Worm (Caenorhabditis elegans) whole organism, mixed stage, embryonic: ENCODE data around the gene best-24.

Experiments used
- M03D4.4 ChIP-seq: sonication (generic microtip); optimal IDR thresholded peaks from 2 replicates; lab custom pipeline; 2017; ENCODE audit warnings: mild to moderate bottlenecking, missing genetic modification characterization, missing compliant biosample characterization
- bed-3 ChIP-seq: fragments of 200-800 bp; sonication (Bioruptor generic); optimal IDR thresholded peaks from 3 replicates; lab custom pipeline; 2018; ENCODE audit warnings: mild to moderate bottlenecking, missing genetic modification characterization, moderate library complexity, missing compliant biosample characterization
- blmp-1 ChIP-seq: fragments of 150-350 bp; optimal IDR thresholded peaks from 2 replicates; lab custom pipeline; 2014; ENCODE audit warnings: missing biosample characterization, missing genetic modification characterization
- ceh-39 ChIP-seq: fragments of 150-350 bp; optimal IDR thresholded peaks from 2 replicates; lab custom pipeline; 2014; ENCODE audit warnings: missing biosample characterization, missing genetic modification characterization
- ceh-83 ChIP-seq: fragments of 200-800 bp; sonication (Bioruptor generic); optimal IDR thresholded peaks from 2 replicates; lab custom pipeline; 2018; ENCODE audit warnings: mild to moderate bottlenecking, missing genetic modification characterization, missing compliant biosample characterization
- ces-1 ChIP-seq: fragments of 150-350 bp; optimal IDR thresholded peaks from 2 replicates; lab custom pipeline; 2014; ENCODE audit warnings: missing biosample characterization, missing genetic modification reagents, missing genetic modification characterization
- cnd-1 ChIP-seq: fragments of 200-800 bp; sonication (Bioruptor generic); optimal IDR thresholded peaks from 2 replicates; lab custom pipeline; 2018; ENCODE audit warnings: mild to moderate bottlenecking, missing genetic modification characterization, missing compliant biosample characterization
- drap-1 ChIP-seq: fragments of 200-800 bp; sonication (Bioruptor generic); optimal IDR thresholded peaks from 3 replicates; lab custom pipeline; 2018; ENCODE audit warnings: mild to moderate bottlenecking, missing genetic modification characterization, missing compliant biosample characterization
- elt-1 ChIP-seq: sonication (generic microtip); optimal IDR thresholded peaks from 2 replicates; lab custom pipeline; 2017; ENCODE audit warnings: missing genetic modification characterization, mild to moderate bottlenecking, missing compliant biosample characterization, antibody characterized with exemption, moderate library complexity, borderline replicate concordance; ENCODE audit not compliant: insufficient read depth
- flh-1 ChIP-seq: fragments of 200-800 bp; sonication (Bioruptor generic); optimal IDR thresholded peaks from 2 replicates; lab custom pipeline; 2018; ENCODE audit warnings: mild to moderate bottlenecking, missing genetic modification characterization, moderate library complexity, missing compliant biosample characterization
- ham-2 ChIP-seq: fragments of 200-800 bp; sonication (Bioruptor generic); optimal IDR thresholded peaks from 2 replicates; lab custom pipeline; 2018; ENCODE audit warnings: mild to moderate bottlenecking, missing genetic modification characterization, missing compliant biosample characterization
- hlh-1 ChIP-seq: fragments of 150-350 bp; optimal IDR thresholded peaks from 2 replicates; lab custom pipeline; 2014; ENCODE audit warnings: missing biosample characterization, missing genetic modification reagents, missing genetic modification characterization
- lin-13 ChIP-seq: fragments of 150-350 bp; optimal IDR thresholded peaks from 2 replicates; lab custom pipeline; 2014; ENCODE audit warnings: missing biosample characterization, missing genetic modification characterization
- lsy-2 ChIP-seq: fragments of 150-350 bp; optimal IDR thresholded peaks from 2 replicates; lab custom pipeline; 2014; ENCODE audit warnings: missing biosample characterization, missing genetic modification characterization
- mep-1 ChIP-seq: fragments of 150-350 bp; optimal IDR thresholded peaks from 2 replicates; lab custom pipeline; 2017; ENCODE audit warnings: missing biosample characterization, missing genetic modification reagents, missing genetic modification characterization, inconsistent platforms
- mls-2 ChIP-seq: sonication (generic microtip); optimal IDR thresholded peaks from 2 replicates; lab custom pipeline; 2016; ENCODE audit warnings: mild to moderate bottlenecking, missing genetic modification characterization, moderate library complexity, missing compliant biosample characterization
- nhr-12 ChIP-seq: fragments of 150-350 bp; optimal IDR thresholded peaks from 2 replicates; lab custom pipeline; 2014; ENCODE audit warnings: missing biosample characterization, missing genetic modification characterization
- nhr-2 ChIP-seq: fragments of 150-350 bp; optimal IDR thresholded peaks from 2 replicates; lab custom pipeline; 2014; ENCODE audit warnings: missing biosample characterization, missing genetic modification characterization
- nhr-237 ChIP-seq: fragments of 150-350 bp; optimal IDR thresholded peaks from 2 replicates; lab custom pipeline; 2014; ENCODE audit warnings: missing biosample characterization, missing genetic modification characterization
- nhr-76 ChIP-seq: sonication (generic microtip); optimal IDR thresholded peaks from 2 replicates; lab custom pipeline; 2017; ENCODE audit warnings: missing biosample characterization, missing genetic modification characterization
- pha-4 ChIP-seq: fragments of 150-350 bp; optimal IDR thresholded peaks from 2 replicates; lab custom pipeline; 2018; ENCODE audit warnings: missing biosample characterization, missing genetic modification reagents, missing genetic modification characterization
- sem-2 ChIP-seq: fragments of 200-800 bp; sonication (Bioruptor generic); optimal IDR thresholded peaks from 2 replicates; lab custom pipeline; 2018; ENCODE audit warnings: mild to moderate bottlenecking, missing genetic modification characterization, missing compliant biosample characterization
- snpc-4 ChIP-seq: fragments of 150-350 bp; optimal IDR thresholded peaks from 2 replicates; lab custom pipeline; 2014; ENCODE audit warnings: missing biosample characterization, missing genetic modification characterization
- sptf-1 ChIP-seq: sonication (generic microtip); optimal IDR thresholded peaks from 2 replicates; lab custom pipeline; 2017; ENCODE audit warnings: mild to moderate bottlenecking, missing genetic modification characterization, moderate library complexity, missing compliant biosample characterization
- tbx-8 ChIP-seq: fragments of 200-800 bp; sonication (Bioruptor generic); optimal IDR thresholded peaks from 2 replicates; lab custom pipeline; 2018; ENCODE audit warnings: mild to moderate bottlenecking, missing genetic modification characterization, moderate library complexity, missing compliant biosample characterization
- unc-120 ChIP-seq: sonication (generic microtip); optimal IDR thresholded peaks from 2 replicates; lab custom pipeline; 2017; ENCODE audit warnings: missing genetic modification characterization, missing compliant biosample characterization; ENCODE audit not compliant: poor library complexity, severe bottlenecking
- unc-39 ChIP-seq: fragments of 150-350 bp; optimal IDR thresholded peaks from 2 replicates; lab custom pipeline; 2014; ENCODE audit warnings: missing biosample characterization, missing genetic modification characterization
- unc-62 ChIP-seq: fragments of 150-350 bp; optimal IDR thresholded peaks from 2 replicates; lab custom pipeline; 2014; ENCODE audit warnings: missing biosample characterization, missing genetic modification reagents, missing genetic modification characterization
- zip-8 ChIP-seq: fragments of 150-350 bp; optimal IDR thresholded peaks from 2 replicates; lab custom pipeline; 2014; ENCODE audit warnings: missing biosample characterization, missing genetic modification characterization
- ztf-11 ChIP-seq: fragments of 150-350 bp; optimal IDR thresholded peaks from 2 replicates; lab custom pipeline; 2014; ENCODE audit warnings: missing biosample characterization, missing genetic modification characterization

Gene best-24

DNA sequence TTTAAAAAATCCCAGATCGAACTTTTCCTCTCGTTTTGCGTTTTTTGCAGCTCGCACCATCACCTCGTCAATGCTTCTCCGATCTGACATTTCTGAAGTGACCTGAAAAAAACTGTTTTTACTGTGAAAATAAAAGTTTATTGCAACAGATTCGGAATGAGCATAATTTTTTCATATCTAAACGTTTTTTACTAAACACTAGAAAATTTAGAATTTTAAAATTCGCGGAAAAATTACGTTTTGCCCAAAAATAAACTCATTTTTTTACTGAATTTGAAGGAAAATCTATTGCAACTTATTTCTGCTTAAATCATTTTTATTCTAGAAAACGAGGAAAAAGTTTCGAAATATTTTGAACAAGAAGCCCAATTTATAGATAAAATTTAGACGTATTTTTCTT is 17.9 kb upstream of the best-24 start, which contains the start of gene ZK688.9:
TSS of gene ZK688.9 (minus strand) at position 101 of the 400 bp plus-strand sequence.
- no peak for TF ChIP-seq unc-120 (tag; lab: Kevin White, UChicago)
- TF ChIP-seq, all 35 proteins: peak for 0

ce11 chrIII:7884863-7885262 is 16.0 kb upstream of the best-24 start, which contains the start of gene ZK688.11:
TSS of gene ZK688.11 (minus strand) at chrIII:7884963.
- no peak for TF ChIP-seq unc-120 (tag; lab: Kevin White, UChicago)
- no peak for TF ChIP-seq pha-4 (tag; lab: Kevin White, UChicago)
- TF ChIP-seq nhr-2: no peak
- no peak for TF ChIP-seq sptf-1 (tag; lab: Kevin White, UChicago)
- TF ChIP-seq nhr-12 (tag; lab: Kevin White, UChicago): no peak
- TF ChIP-seq ces-1 (GFP tag; lab: Kevin White, UChicago): no peak
- no peak for TF ChIP-seq ceh-39 (tag; lab: Kevin White, UChicago)
- TF ChIP-seq zip-8 (tag; lab: Kevin White, UChicago): no peak
- TF ChIP-seq ztf-11: no peak
- TF ChIP-seq snpc-4 (tag; lab: Kevin White, UChicago): no peak
- TF ChIP-seq ceh-83: no peak
- no peak for TF ChIP-seq cnd-1 (tag; lab: Kevin White, UChicago)
- no peak for TF ChIP-seq unc-62 (GFP tag; lab: Kevin White, UChicago)
- TF ChIP-seq M03D4.4: no peak

DNA sequence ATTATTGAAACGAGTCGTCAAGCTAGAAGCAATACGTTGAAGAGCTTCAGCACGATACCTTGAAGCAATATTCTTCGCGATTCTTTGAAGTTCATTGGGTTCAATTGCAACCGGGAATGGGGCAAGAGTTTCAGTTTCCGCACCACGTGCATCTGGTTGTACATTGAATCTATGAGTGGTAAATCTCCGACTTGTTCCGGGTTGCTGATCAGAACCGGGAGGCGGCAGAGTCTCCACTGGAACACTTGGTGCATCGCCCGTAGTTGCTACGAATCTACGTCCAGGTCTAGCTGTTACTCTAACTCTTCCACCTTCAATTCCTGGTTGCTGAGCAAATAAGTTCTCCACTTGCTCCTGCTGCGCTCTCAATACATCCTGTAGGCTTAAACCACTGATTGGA is 11.8 kb upstream of the best-24 start:
- no peak for TF ChIP-seq hlh-1 (tag; lab: Kevin White, UChicago)
- no peak for TF ChIP-seq nhr-12 (tag; lab: Kevin White, UChicago)
- no peak for TF ChIP-seq nhr-76 (tag; lab: Kevin White, UChicago)
- no peak for TF ChIP-seq cnd-1 (tag; lab: Kevin White, UChicago)
- no peak for TF ChIP-seq ztf-11
- TF ChIP-seq mls-2 (tag; lab: Kevin White, UChicago): no peak
- no peak for TF ChIP-seq unc-120 (tag; lab: Kevin White, UChicago)

- TF ChIP-seq blmp-1: no peak
- no peak for TF ChIP-seq bed-3
- TF ChIP-seq unc-120 (tag; lab: Kevin White, UChicago): peak; percentile 68
- TF ChIP-seq tbx-8 (GFP tag; lab: Kevin White, UChicago): no peak
- peak; percentile 68 for TF ChIP-seq mls-2 (tag; lab: Kevin White, UChicago)
- TF ChIP-seq nhr-237 (tag; lab: Kevin White, UChicago): peak; percentile 46
- TF ChIP-seq hlh-1 (tag; lab: Kevin White, UChicago): peak; percentile 93
- TF ChIP-seq sem-2 (GFP tag; lab: Kevin White, UChicago): no peak
- TF ChIP-seq zip-8 (tag; lab: Kevin White, UChicago): no peak
- no peak for TF ChIP-seq drap-1 (GFP tag; lab: Kevin White, UChicago)
- peak; percentile 19 for TF ChIP-seq lin-13 (tag; lab: Kevin White, UChicago)
- peak; percentile 56 for TF ChIP-seq lsy-2 (tag; lab: Kevin White, UChicago)
- peak; percentile 71 for TF ChIP-seq pha-4 (tag; lab: Kevin White, UChicago)
- TF ChIP-seq flh-1 (GFP tag; lab: Kevin White, UChicago): no peak
- peak; percentile 10 for TF ChIP-seq cnd-1 (tag; lab: Kevin White, UChicago)
- TF ChIP-seq mep-1 (tag; lab: Kevin White, UChicago): peak; percentile 40
- TF ChIP-seq ham-2 (GFP tag; lab: Kevin White, UChicago): peak; percentile 74
- no peak for TF ChIP-seq elt-1 (tag; lab: Kevin White, UChicago)
- TF ChIP-seq nhr-12 (tag; lab: Kevin White, UChicago): no peak
- no peak for TF ChIP-seq unc-39 (tag; lab: Kevin White, UChicago)
- TF ChIP-seq ceh-39 (tag; lab: Kevin White, UChicago): peak; percentile 8
- peak; percentile 77 for TF ChIP-seq nhr-2
- TF ChIP-seq sptf-1 (tag; lab: Kevin White, UChicago): no peak
- peak; percentile 59 for TF ChIP-seq ces-1 (GFP tag; lab: Kevin White, UChicago)
These were observed 9.1 kb upstream of the best-24 start, which contains the start of the genes ZK688.5 and fahd-1 for ce11 chrIII:7891573-7892306. TSS of gene ZK688.5 (minus strand) at chrIII:7891623. TSS of gene fahd-1 (plus strand) at chrIII:7892256.
